Worm (Caenorhabditis elegans): Measurements from ENCODE around the gene B0334.4.

The B0334.4 gene

ce11 chrII:11496767-11497166, 1.3 kb downstream of the B0334.4 start, which contains the start of gene emc-5 (continued):
- no peak for TF ChIP-seq him-1 (tag; optimal IDR thresholded peaks at IDR 0.05)
- TF ChIP-seq ztf-6 (GFP tag; IDR thresholded peaks at IDR 0.05): no peak
- no peak for TF ChIP-seq F57A8.1 (GFP tag; optimal IDR thresholded peaks at IDR 0.05)
- peak; percentile 10 for TF ChIP-seq somi-1 (GFP tag; optimal IDR thresholded peaks at IDR 0.05)
- 0 out of 2 replicates have a peak, but pooled peaks have one; percentile 5 for TF ChIP-seq dox-1 (GFP tag; IDR thresholded peaks at IDR 0.05)
- no peak for TF ChIP-seq egl-18 (GFP tag; IDR thresholded peaks at IDR 0.05)
- TF ChIP-seq F55B11.4 (tag; optimal IDR thresholded peaks at IDR 0.05; ENCODE audit: borderline replicate concordance, insufficient read depth): no peak
- no peak for TF ChIP-seq bed-1 (GFP tag; IDR thresholded peaks at IDR 0.05)
- no peak for TF ChIP-seq lin-35 (GFP tag; optimal IDR thresholded peaks at IDR 0.05)
- TF ChIP-seq zim-3 (tag; optimal IDR thresholded peaks at IDR 0.05): no peak
- no peak for TF ChIP-seq egrh-3 (GFP tag; IDR thresholded peaks at IDR 0.05)

DNA sequence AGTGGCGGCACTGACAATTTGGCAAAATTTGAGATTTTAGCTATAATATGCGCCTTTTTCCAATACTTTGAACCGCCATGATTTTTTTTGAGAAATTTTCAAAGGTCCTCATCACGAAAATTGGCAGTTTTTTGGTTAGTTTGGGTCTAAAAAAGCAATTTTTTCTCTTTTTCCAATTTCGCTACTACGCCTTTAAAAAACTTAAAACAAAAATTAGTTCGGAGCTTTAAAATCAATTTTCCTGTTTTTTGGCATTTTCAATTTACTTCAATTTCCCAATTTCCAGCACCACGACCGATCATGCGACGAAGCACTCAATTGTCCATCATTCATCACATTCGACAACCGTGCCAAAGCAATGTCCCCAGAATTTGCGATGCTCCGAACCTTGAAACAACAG, 1.9 kb downstream of the B0334.4 start, which contains the start of gene B0334.5:
Gene B0334.5, plus strand, starts transcription at position 301 of the 400 bp plus-strand sequence.
- TF ChIP-seq madf-3 (GFP tag; IDR thresholded peaks at IDR 0.05) (no peak), pha-4 (tag; optimal IDR thresholded peaks at IDR 0.05) (no peak), attf-3 (GFP tag; conservative IDR thresholded peaks at IDR 0.05) (no peak), zim-3 (tag; optimal IDR thresholded peaks at IDR 0.05) (no peak), nhr-120 (GFP tag; IDR thresholded peaks at IDR 0.05) (no peak), nfyb-1 (GFP tag; IDR thresholded peaks at IDR 0.05) (no peak), ceh-58 (GFP tag; IDR thresholded peaks at IDR 0.05) (no peak), hsf-1 (GFP tag; IDR thresholded peaks at IDR 0.05) (no peak), atf-7 (tag; optimal IDR thresholded peaks at IDR 0.05) (no peak), egl-44 (GFP tag; IDR thresholded peaks at IDR 0.05) (no peak), ceh-27 (GFP tag; optimal IDR thresholded peaks at IDR 0.05) (no peak)

DNA sequence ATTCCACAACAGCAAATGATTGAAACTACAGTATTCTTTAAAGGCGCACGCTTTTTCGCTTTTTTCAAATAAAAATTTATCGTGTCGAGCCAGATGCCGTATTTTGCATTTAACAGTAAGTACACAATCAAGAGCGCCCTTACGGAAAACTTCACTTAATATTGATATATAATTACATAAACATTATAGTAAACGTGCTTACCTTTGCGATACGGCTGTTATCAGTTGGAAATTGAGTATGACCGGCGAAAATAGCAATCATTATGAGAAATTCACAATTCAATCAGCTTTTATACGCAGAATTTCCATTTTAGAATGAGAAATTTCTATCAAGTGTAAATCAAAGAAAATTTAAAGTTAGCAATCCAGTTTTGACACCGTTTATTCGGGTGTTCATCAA, 4.7 kb downstream of the B0334.4 start, which contains the start of gene B0334.20:
Gene B0334.20, minus strand, starts transcription at position 262 of the 400 bp plus-strand sequence.
- TF ChIP-seq lsl-1 (GFP tag; optimal IDR thresholded peaks at IDR 0.05) (peak; percentile 5), nhr-80 (tag; optimal IDR thresholded peaks at IDR 0.05) (peak; percentile 9), ekl-4 (GFP tag; IDR thresholded peaks at IDR 0.05) (no peak)

- no peak for TF ChIP-seq tbp1 (GFP tag; optimal IDR thresholded peaks at IDR 0.05)
- TF ChIP-seq zfh-2 (GFP tag; conservative IDR thresholded peaks at IDR 0.05): no peak
Observed at ce11 chrII:11501956-11502355, 6.5 kb downstream of the B0334.4 start.

- 0 out of 2 replicates have a peak, but pooled peaks have one; percentile 21 for TF ChIP-seq let-526 (GFP tag; IDR thresholded peaks at IDR 0.05)
- TF ChIP-seq ztf-28 (GFP tag; IDR thresholded peaks at IDR 0.05): no peak
Observed at ce11 chrII:11503761-11504160, 8.3 kb downstream of the B0334.4 start.

- TF ChIP-seq nhr-27 (tag; optimal IDR thresholded peaks at IDR 0.05): no peak
- no peak for TF ChIP-seq C17E4.6 (GFP tag; IDR thresholded peaks at IDR 0.05)
- TF ChIP-seq B0035.1 (tag; optimal IDR thresholded peaks at IDR 0.05): no peak
- TF ChIP-seq C06A6.2 (GFP tag; conservative IDR thresholded peaks at IDR 0.05): no peak
- no peak for TF ChIP-seq zfh-2 (GFP tag; conservative IDR thresholded peaks at IDR 0.05)
- TF ChIP-seq pha-4 (tag; optimal IDR thresholded peaks at IDR 0.05): no peak
Observed at ce11 chrII:11510373-11510772, 14.9 kb downstream of the B0334.4 start, which contains the start of gene npr-41. Gene npr-41, plus strand, starts transcription at chrII:11510673.
